Fruit fly (Drosophila melanogaster): ENCODE measurements around the gene CG33003.
A peak's percentile ranks its signal among the peaks of the same experiment; 100 is the strongest.

The CG33003 gene

DNA sequence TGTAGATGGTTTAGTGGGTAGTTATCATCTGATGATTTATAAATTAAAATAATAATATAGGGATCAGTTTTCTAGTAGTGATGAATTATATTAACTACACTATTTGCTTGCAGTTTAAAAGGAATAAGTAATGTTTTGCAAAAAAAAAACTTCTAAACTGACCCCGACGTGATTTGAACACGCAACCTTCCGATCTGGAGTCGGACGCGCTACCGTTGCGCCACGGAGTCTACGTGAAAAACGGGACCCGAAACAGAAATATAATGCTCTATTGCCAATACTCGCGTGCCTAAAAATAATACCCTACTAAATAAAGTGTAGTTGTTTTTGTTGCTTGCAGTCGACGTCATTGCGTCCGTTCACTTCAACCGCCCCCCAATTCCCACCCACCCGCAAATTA is 18.1 kb downstream of the CG33003 start (continued):
- no peak for TF ChIP-seq PHDP (tag; optimal IDR thresholded peaks at IDR 0.05)
- TF ChIP-seq CG17361 (GFP tag; IDR thresholded peaks at IDR 0.05): no peak
- TF ChIP-seq CG13287 (GFP tag; IDR thresholded peaks at IDR 0.05; ENCODE audit: partially characterized antibody): no peak
- TF ChIP-seq HLHmδ (GFP tag; optimal IDR thresholded peaks at IDR 0.05): no peak
- TF ChIP-seq CG3065 (GFP tag; optimal IDR thresholded peaks at IDR 0.05): no peak
- no peak for TF ChIP-seq klu (GFP tag; IDR thresholded peaks at IDR 0.05)
- TF ChIP-seq Dfd (GFP tag; optimal IDR thresholded peaks at IDR 0.05): no peak
- no peak for TF ChIP-seq Hmr (GFP tag; optimal IDR thresholded peaks at IDR 0.05)
- peak; percentile 54; the same call in 1 of the 2 replicates for TF ChIP-seq crol (GFP tag; IDR thresholded peaks at IDR 0.05)
- no peak for TF ChIP-seq CG14667 (GFP tag; IDR thresholded peaks at IDR 0.05)
- TF ChIP-seq pb (GFP tag; optimal IDR thresholded peaks at IDR 0.05): no peak
- TF ChIP-seq zen2 (GFP tag; IDR thresholded peaks at IDR 0.05; ENCODE audit: partially characterized antibody): peak; percentile 42; the same call in 2 of the 3 replicates
- TF ChIP-seq CG12942 (GFP tag; optimal IDR thresholded peaks at IDR 0.05): no peak
- no peak for TF ChIP-seq CG3163 (GFP tag; optimal IDR thresholded peaks at IDR 0.05)
- no peak for TF ChIP-seq NFAT (GFP tag; IDR thresholded peaks at IDR 0.05)
- TF ChIP-seq kay (GFP tag; optimal IDR thresholded peaks at IDR 0.05): no peak
- TF ChIP-seq CG17612 (GFP tag; IDR thresholded peaks at IDR 0.05): no peak
- TF ChIP-seq sim (GFP tag; IDR thresholded peaks at IDR 0.05): no peak
- TF ChIP-seq sob (GFP tag; IDR thresholded peaks at IDR 0.05): no peak
- no peak for TF ChIP-seq CG13775 (GFP tag; optimal IDR thresholded peaks at IDR 0.05)
- TF ChIP-seq dimm (GFP tag; IDR thresholded peaks at IDR 0.05): no peak
- no peak for TF ChIP-seq CG30020 (tag; optimal IDR thresholded peaks at IDR 0.05)
- no peak for TF ChIP-seq Ada2b (GFP tag; IDR thresholded peaks at IDR 0.05)
- no peak for TF ChIP-seq CG10959 (GFP tag; IDR thresholded peaks at IDR 0.05)
- no peak for TF ChIP-seq Awh (GFP tag; IDR thresholded peaks at IDR 0.05)
- TF ChIP-seq CG16813 (GFP tag; IDR thresholded peaks at IDR 0.05; ENCODE audit: partially characterized antibody): peak; percentile 50; the same call in 2 of the 3 replicates
- no peak for TF ChIP-seq CG18764 (GFP tag; optimal IDR thresholded peaks at IDR 0.05)
- TF ChIP-seq CG12659 (GFP tag; optimal IDR thresholded peaks at IDR 0.05): no peak
- TF ChIP-seq tna (GFP tag; IDR thresholded peaks at IDR 0.05; ENCODE audit: partially characterized antibody): peak; percentile 21; the same call in 1 of the 2 replicates
- TF ChIP-seq Ets97D (GFP tag; optimal IDR thresholded peaks at IDR 0.05): no peak
- TF ChIP-seq lbe (GFP tag; optimal IDR thresholded peaks at IDR 0.05): no peak
- TF ChIP-seq nerfin-1 (tag; optimal IDR thresholded peaks at IDR 0.05): no peak
- no peak for TF ChIP-seq sisA (GFP tag; IDR thresholded peaks at IDR 0.05)
- TF ChIP-seq ab (GFP tag; optimal IDR thresholded peaks at IDR 0.05): no peak
- no peak for TF ChIP-seq mld (GFP tag; IDR thresholded peaks at IDR 0.05; ENCODE audit: partially characterized antibody)
- no peak for TF ChIP-seq CG11696 (GFP tag; IDR thresholded peaks at IDR 0.05)
- TF ChIP-seq sens-2 (GFP tag; IDR thresholded peaks at IDR 0.05): no peak
- TF ChIP-seq bbx (GFP tag; IDR thresholded peaks at IDR 0.05; ENCODE audit: partially characterized antibody): peak; percentile 67
- TF ChIP-seq Tbp (GFP tag; optimal IDR thresholded peaks at IDR 0.05): no peak
- peak; percentile 37; the same call in 1 of the 2 replicates for TF ChIP-seq ato (GFP tag; IDR thresholded peaks at IDR 0.05; ENCODE audit: partially characterized antibody)
- TF ChIP-seq CG2712 (tag; optimal IDR thresholded peaks at IDR 0.05): no peak
- no peak for TF ChIP-seq CG1529 (GFP tag; optimal IDR thresholded peaks at IDR 0.05)
- TF ChIP-seq CG4404 (GFP tag; IDR thresholded peaks at IDR 0.05): no peak
- TF ChIP-seq CG6254 (GFP tag; optimal IDR thresholded peaks at IDR 0.05): no peak
- no peak for TF ChIP-seq grau (tag; optimal IDR thresholded peaks at IDR 0.05)
- no peak for TF ChIP-seq CTCF (GFP tag; optimal IDR thresholded peaks at IDR 0.05)
- TF ChIP-seq CG6791 (GFP tag; IDR thresholded peaks at IDR 0.05; ENCODE audit: partially characterized antibody): peak; percentile 77
- TF ChIP-seq CG9876 (GFP tag; optimal IDR thresholded peaks at IDR 0.05): no peak
- TF ChIP-seq dm (GFP tag; optimal IDR thresholded peaks at IDR 0.05): no peak
- TF ChIP-seq CG13894 (tag; optimal IDR thresholded peaks at IDR 0.05): no peak
- TF ChIP-seq CG34224 (GFP tag; IDR thresholded peaks at IDR 0.05; ENCODE audit: partially characterized antibody): 0 out of 3 replicates have a peak, but pooled peaks have one; percentile 35
- TF ChIP-seq CG6272 (GFP tag; IDR thresholded peaks at IDR 0.05): no peak
